Worm (Caenorhabditis elegans) whole organism, L4 larva: ENCODE data around the gene Y53G8AM.6.

Source experiments
- D1046.2 ChIP-seq: fragments of 200-800 bp; sonication (Bioruptor generic); IDR thresholded peaks from 2 replicates; pipeline ENCODE4 v1.3.6; 2022; ENCODE audit warnings: missing genetic modification characterization, missing compliant biosample characterization
- F10B5.3 ChIP-seq: sonication (generic microtip); optimal IDR thresholded peaks from 2 replicates; lab custom pipeline; 2016; ENCODE audit warnings: mild to moderate bottlenecking, missing genetic modification characterization, missing compliant biosample characterization
- F26F4.8 ChIP-seq: fragments of 200-800 bp; sonication (Bioruptor generic); conservative IDR thresholded peaks from 2 replicates; pipeline ENCODE4 v1.3.6; 2022; ENCODE audit warnings: missing genetic modification characterization, missing compliant biosample characterization
- F37D6.2 ChIP-seq: sonication (generic microtip); optimal IDR thresholded peaks from 2 replicates; lab custom pipeline; 2016; ENCODE audit warnings: mild to moderate bottlenecking, missing genetic modification characterization, missing compliant biosample characterization
- F44E2.7 ChIP-seq: fragments of 200-800 bp; sonication (Bioruptor generic); IDR thresholded peaks from 2 replicates; pipeline ENCODE4 v2.1.2; 2022; ENCODE audit warnings: missing genetic modification characterization, missing compliant biosample characterization
- Y105C5A.15 ChIP-seq: fragments of 200-800 bp; sonication (Bioruptor generic); IDR thresholded peaks from 2 replicates; pipeline ENCODE4 v1.3.6; 2022; ENCODE audit warnings: missing genetic modification characterization, missing compliant biosample characterization
- ZK337.2 ChIP-seq: fragments of 200-800 bp; sonication (Bioruptor generic); IDR thresholded peaks from 2 replicates; pipeline ENCODE4 v1.3.6; 2022; ENCODE audit warnings: missing genetic modification reagents, missing genetic modification characterization, missing compliant biosample characterization
- aha-1 ChIP-seq: fragments of 150-350 bp; peaks from one replicate; lab custom pipeline; 2014; ENCODE audit warnings: missing biosample characterization, missing genetic modification characterization
- ama-1 ChIP-seq: fragments of 150-350 bp; optimal IDR thresholded peaks from 2 replicates; lab custom pipeline; 2014; ENCODE audit warnings: inconsistent platforms, mixed read lengths
- arid-1 ChIP-seq: fragments of 200-800 bp; sonication (Bioruptor generic); conservative IDR thresholded peaks from 2 replicates; pipeline ENCODE4 v1.3.6; 2022; ENCODE audit warnings: missing genetic modification reagents, missing genetic modification characterization, missing compliant biosample characterization
- attf-4 ChIP-seq: sonication (generic microtip); optimal IDR thresholded peaks from 3 replicates; lab custom pipeline; 2017; ENCODE audit warnings: missing biosample characterization, missing genetic modification characterization
- ceh-44 ChIP-seq: fragments of 200-800 bp; sonication (Bioruptor generic); IDR thresholded peaks from 2 replicates; pipeline ENCODE4 v1.3.6; 2022; ENCODE audit warnings: missing genetic modification reagents, missing genetic modification characterization, missing compliant biosample characterization
- ces-1 ChIP-seq: fragments of 150-350 bp; sonication (generic microtip); optimal IDR thresholded peaks from 4 replicates; lab custom pipeline; 2014; ENCODE audit warnings: missing biosample characterization, missing genetic modification reagents, missing genetic modification characterization
- daf-12 ChIP-seq: fragments of 150-350 bp; optimal IDR thresholded peaks from 2 replicates; lab custom pipeline; 2014; ENCODE audit warnings: missing biosample characterization, missing genetic modification reagents, missing genetic modification characterization
- daf-16 ChIP-seq, 3 experiments: sonication (generic microtip); optimal IDR thresholded peaks; 2 replicates each; lab custom pipeline; 2016 to 2017; ENCODE audit warnings: missing genetic modification characterization in 3 of 3, missing genetic modification reagents in 3 of 3, mild to moderate bottlenecking in 2 of 3, missing compliant biosample characterization in 2 of 3, missing biosample characterization in 1 of 3, moderate library complexity in 1 of 3
- dmd-6 ChIP-seq: fragments of 200-800 bp; sonication (Bioruptor generic); IDR thresholded peaks from 2 replicates; pipeline ENCODE4 v1.3.6; 2022; ENCODE audit warnings: missing genetic modification reagents, missing genetic modification characterization, missing compliant biosample characterization
- dmd-8 ChIP-seq: fragments of 200-800 bp; sonication (Bioruptor generic); IDR thresholded peaks from 2 replicates; pipeline ENCODE4 v1.3.6; 2022; ENCODE audit warnings: missing genetic modification characterization, missing compliant biosample characterization
- duxl-1 ChIP-seq: sonication (generic microtip); optimal IDR thresholded peaks from 2 replicates; lab custom pipeline; 2016; ENCODE audit warnings: mild to moderate bottlenecking, missing genetic modification characterization, moderate library complexity, missing compliant biosample characterization; ENCODE audit not compliant: poor library complexity
- fos-1 ChIP-seq: fragments of 150-350 bp; optimal IDR thresholded peaks from 2 replicates; lab custom pipeline; 2014; ENCODE audit warnings: missing biosample characterization, missing genetic modification characterization
- hlh-30 ChIP-seq: sonication (generic microtip); optimal IDR thresholded peaks from 2 replicates; lab custom pipeline; 2017; ENCODE audit warnings: antibody characterized with exemption, mild to moderate bottlenecking, missing genetic modification characterization, missing compliant biosample characterization; ENCODE audit not compliant: insufficient read depth
- lim-7 ChIP-seq: fragments of 200-800 bp; sonication (Bioruptor generic); IDR thresholded peaks from 2 replicates; pipeline ENCODE4 v1.3.6; 2022; ENCODE audit warnings: missing genetic modification characterization, missing compliant biosample characterization
- lin-29 ChIP-seq: fragments of 200-800 bp; sonication (Bioruptor generic); IDR thresholded peaks from 2 replicates; pipeline ENCODE4 v1.3.6; 2022; ENCODE audit warnings: missing genetic modification reagents, missing genetic modification characterization, missing compliant biosample characterization
- lin-39 ChIP-seq: fragments of 150-350 bp; optimal IDR thresholded peaks from 2 replicates; lab custom pipeline; 2014; ENCODE audit warnings: missing biosample characterization, missing genetic modification reagents, missing genetic modification characterization
- lsy-2 ChIP-seq, 2 experiments: fragments of 150-350 bp in 1 of 2; sonication (generic microtip) in 1 of 2; optimal IDR thresholded peaks; 2 replicates each; lab custom pipeline; 2014 to 2017; ENCODE audit warnings: missing biosample characterization in 2 of 2, missing genetic modification characterization in 2 of 2
- madf-5 ChIP-seq, 2 experiments: fragments of 200-800 bp; sonication (Bioruptor generic); IDR thresholded peaks; 2 replicates each; pipeline ENCODE4 v1.3.6; 2022; ENCODE audit warnings: missing compliant biosample characterization in 2 of 2, missing genetic modification characterization in 2 of 2
- madf-9 ChIP-seq: fragments of 200-800 bp; sonication (Bioruptor generic); conservative IDR thresholded peaks from 2 replicates; pipeline ENCODE4 v1.3.6; 2022; ENCODE audit warnings: missing genetic modification reagents, missing genetic modification characterization, missing compliant biosample characterization
- mep-1 ChIP-seq: fragments of 150-350 bp; sonication (generic microtip); optimal IDR thresholded peaks from 3 replicates; lab custom pipeline; 2014; ENCODE audit warnings: missing biosample characterization, missing genetic modification characterization
- mes-2 ChIP-seq: sonication (generic microtip); optimal IDR thresholded peaks from 2 replicates; lab custom pipeline; 2016; ENCODE audit warnings: missing genotype, mild to moderate bottlenecking, missing genetic modification characterization, missing compliant biosample characterization; ENCODE audit not compliant: poor library complexity, severe bottlenecking
- mxl-2 ChIP-seq: fragments of 200-800 bp; sonication (Bioruptor generic); conservative IDR thresholded peaks from 2 replicates; pipeline ENCODE4 v1.3.6; 2022; ENCODE audit warnings: missing genetic modification reagents, missing genetic modification characterization, missing compliant biosample characterization
- nhr-102 ChIP-seq: sonication (generic microtip); optimal IDR thresholded peaks from 2 replicates; lab custom pipeline; 2016; ENCODE audit warnings: mild to moderate bottlenecking, missing genetic modification characterization, moderate library complexity, missing compliant biosample characterization
- nhr-111 ChIP-seq: fragments of 200-800 bp; sonication (Bioruptor generic); optimal IDR thresholded peaks from 2 replicates; lab custom pipeline; 2018; ENCODE audit warnings: mild to moderate bottlenecking, missing genetic modification characterization, missing compliant biosample characterization
- nhr-237 ChIP-seq: sonication (generic microtip); optimal IDR thresholded peaks from 2 replicates; lab custom pipeline; 2017; ENCODE audit warnings: missing biosample characterization, missing genetic modification characterization
- nhr-25 ChIP-seq: sonication (generic microtip); optimal IDR thresholded peaks from 2 replicates; lab custom pipeline; 2017; ENCODE audit warnings: missing genetic modification characterization, mild to moderate bottlenecking, missing compliant biosample characterization, antibody characterized with exemption, moderate library complexity, borderline replicate concordance; ENCODE audit not compliant: insufficient read depth
- nhr-28 ChIP-seq: fragments of 150-350 bp; optimal IDR thresholded peaks from 2 replicates; lab custom pipeline; 2014; ENCODE audit warnings: missing biosample characterization, missing genetic modification characterization
- nhr-41 ChIP-seq: fragments of 200-800 bp; sonication (Bioruptor generic); IDR thresholded peaks from 2 replicates; pipeline ENCODE4 v1.3.6; 2022; ENCODE audit warnings: missing genetic modification reagents, missing genetic modification characterization, missing compliant biosample characterization
- nhr-48 ChIP-seq: sonication (generic microtip); optimal IDR thresholded peaks from 2 replicates; lab custom pipeline; 2016; ENCODE audit warnings: mild to moderate bottlenecking, missing genetic modification characterization, missing compliant biosample characterization
- nhr-77 ChIP-seq: fragments of 150-350 bp; optimal IDR thresholded peaks from 2 replicates; lab custom pipeline; 2014; ENCODE audit warnings: missing biosample characterization, missing genetic modification characterization
- pha-4 ChIP-seq, 2 experiments: fragments of 150-350 bp in 1 of 2; fragments of 200-800 bp in 1 of 2; sonication (Bioruptor generic) in 1 of 2; IDR thresholded peaks in 1 of 2; optimal IDR thresholded peaks in 1 of 2; 2 replicates each; pipeline versions ENCODE4 v1.3.6 to Lab custom; 2014 to 2022; ENCODE audit warnings: missing genetic modification characterization in 2 of 2, missing genetic modification reagents in 2 of 2, missing biosample characterization in 1 of 2, missing compliant biosample characterization in 1 of 2
- spr-1 ChIP-seq: sonication (generic microtip); optimal IDR thresholded peaks from 2 replicates; lab custom pipeline; 2016; ENCODE audit warnings: mild to moderate bottlenecking, missing genetic modification characterization, missing compliant biosample characterization
- spr-3 ChIP-seq: fragments of 200-800 bp; sonication (Bioruptor generic); optimal IDR thresholded peaks from 2 replicates; lab custom pipeline; 2018; ENCODE audit warnings: mild to moderate bottlenecking, missing genetic modification characterization, missing compliant biosample characterization
- unc-62 ChIP-seq, 3 experiments: fragments of 150-350 bp in 1 of 3; sonication (generic microtip); optimal IDR thresholded peaks in 2 of 3; peaks in 1 of 3; 1 replicate in 1 of 3; 2 replicates in 2 of 3; lab custom pipeline; 2014 to 2017; ENCODE audit warnings: missing biosample characterization in 3 of 3, missing genetic modification characterization in 3 of 3, missing genetic modification reagents in 3 of 3, missing genotype in 1 of 3
- zfp-2 ChIP-seq: sonication (generic microtip); optimal IDR thresholded peaks from 2 replicates; lab custom pipeline; 2016; ENCODE audit warnings: mild to moderate bottlenecking, missing genetic modification characterization, missing compliant biosample characterization
- zfp-3 ChIP-seq: fragments of 200-800 bp; sonication (Bioruptor generic); conservative IDR thresholded peaks from 2 replicates; pipeline ENCODE4 v1.3.6; 2022; ENCODE audit warnings: missing genetic modification reagents, missing genetic modification characterization, missing compliant biosample characterization

Gene Y53G8AM.6

ce11 chrIII:3253043-3253442 lies 6.5 kb downstream of the Y53G8AM.6 start, which contains the start of gene Y53G8AL.3:
Y53G8AL.3 (minus strand) TSS chrIII:3253143.
- TF ChIP-seq nhr-77 (tag; lab: Kevin White, UChicago) (no peak), daf-12 (tag; lab: Kevin White, UChicago) (no peak), nhr-25 (no peak), ama-1 (lab: Kevin White, UChicago) (no peak), madf-5 (GFP tag; IDR thresholded peaks at IDR 0.05; lab: Robert Waterston, UW) (no peak), zfp-2 (tag; lab: Kevin White, UChicago) (no peak), F26F4.8 (GFP tag; lab: Robert Waterston, UW) (no peak), Y105C5A.15 (GFP tag; lab: Robert Waterston, UW) (no peak), duxl-1 (tag; lab: Kevin White, UChicago) (no peak), aha-1 (no peak), F44E2.7 (no peak)

- TF ChIP-seq aha-1: peak; percentile 66
- TF ChIP-seq F10B5.3 (tag; lab: Kevin White, UChicago): no peak
These were observed 8.9 kb downstream of the Y53G8AM.6 start, which contains the start of gene Y53G8AL.4 for ce11 chrIII:3250596-3251112. Y53G8AL.4 (minus strand) TSS chrIII:3250646.

ce11 chrIII:3249038-3249420 lies 10.6 kb downstream of the Y53G8AM.6 start:
- TF ChIP-seq unc-62 (GFP tag; optimal IDR thresholded peaks at IDR 0.05 in 1 of 2; lab: Kevin White, UChicago): no peak
- no peak for TF ChIP-seq unc-62 (tag; optimal IDR thresholded peaks at IDR 0.05; lab: Kevin White, UChicago)
- no peak for TF ChIP-seq lin-39 (tag; lab: Kevin White, UChicago)
- TF ChIP-seq ces-1 (GFP tag; lab: Kevin White, UChicago): no peak
- peak; percentile 47; the same call in 1 of the 2 replicates for TF ChIP-seq nhr-41
- 0 out of 2 replicates have a peak, but pooled peaks have one; percentile 7 for TF ChIP-seq zfp-3 (GFP tag; lab: Robert Waterston, UW)
- peak; percentile 86 for TF ChIP-seq pha-4 (GFP tag; IDR thresholded peaks at IDR 0.05; lab: Robert Waterston, UW)
- no peak for TF ChIP-seq pha-4 (tag; optimal IDR thresholded peaks at IDR 0.05; lab: Kevin White, UChicago)
- peak; percentile 89 for TF ChIP-seq F44E2.7
- TF ChIP-seq spr-1 (tag; lab: Kevin White, UChicago): peak; percentile 56
- no peak for TF ChIP-seq nhr-111 (GFP tag; lab: Kevin White, UChicago)
- TF ChIP-seq nhr-237 (tag; lab: Kevin White, UChicago): no peak
- TF ChIP-seq nhr-28 (tag; lab: Kevin White, UChicago): no peak
- no peak for TF ChIP-seq ceh-44 (GFP tag; lab: Robert Waterston, UW)
- TF ChIP-seq daf-16 (GFP tag; optimal IDR thresholded peaks at IDR 0.05; lab: Kevin White, UChicago): peak; percentile 25 to 74
- TF ChIP-seq daf-16 (tag; optimal IDR thresholded peaks at IDR 0.05; lab: Kevin White, UChicago): peak; percentile 46
- peak; percentile 93 for TF ChIP-seq lim-7 (GFP tag; lab: Robert Waterston, UW)
- TF ChIP-seq nhr-102 (tag; lab: Kevin White, UChicago): peak; percentile 54
- no peak for TF ChIP-seq attf-4
- TF ChIP-seq spr-3 (GFP tag; lab: Kevin White, UChicago): no peak
- peak; percentile 84 for TF ChIP-seq D1046.2 (GFP tag; lab: Robert Waterston, UW)
- peak; percentile 71 to 90; a peak in 3 of 4 replicates for TF ChIP-seq madf-5 (GFP tag; IDR thresholded peaks at IDR 0.05; lab: Robert Waterston, UW)
- peak; percentile 80 for TF ChIP-seq F26F4.8 (GFP tag; lab: Robert Waterston, UW)
- 0 out of 2 replicates have a peak, but pooled peaks have one; percentile 33 for TF ChIP-seq lin-29 (GFP tag; lab: Robert Waterston, UW)
- TF ChIP-seq nhr-25: no peak
- TF ChIP-seq dmd-8 (GFP tag; lab: Robert Waterston, UW): peak; percentile 85
- TF ChIP-seq mxl-2 (GFP tag; lab: Robert Waterston, UW): no peak; the same call in 1 of the 2 replicates
- TF ChIP-seq dmd-6 (GFP tag; lab: Robert Waterston, UW): peak; percentile 53
- peak; percentile 74 for TF ChIP-seq arid-1 (GFP tag; lab: Robert Waterston, UW)
- no peak for TF ChIP-seq lsy-2 (tag; optimal IDR thresholded peaks at IDR 0.05; lab: Kevin White, UChicago)
- no peak for TF ChIP-seq hlh-30 (tag; lab: Kevin White, UChicago)
- TF ChIP-seq mes-2 (tag; lab: Kevin White, UChicago): peak; percentile 66
- TF ChIP-seq nhr-48 (tag; lab: Kevin White, UChicago): peak; percentile 6
- TF ChIP-seq madf-9: peak; percentile 83
- no peak for TF ChIP-seq F37D6.2
- no peak for TF ChIP-seq fos-1 (tag; lab: Kevin White, UChicago)
- TF ChIP-seq F10B5.3 (tag; lab: Kevin White, UChicago): peak; percentile 59
- TF ChIP-seq mep-1: peak; percentile 23
- peak; percentile 71 for TF ChIP-seq ZK337.2
